Worm (Caenorhabditis elegans): Measurements from ENCODE around the gene tag-281.

Gene tag-281

DNA sequence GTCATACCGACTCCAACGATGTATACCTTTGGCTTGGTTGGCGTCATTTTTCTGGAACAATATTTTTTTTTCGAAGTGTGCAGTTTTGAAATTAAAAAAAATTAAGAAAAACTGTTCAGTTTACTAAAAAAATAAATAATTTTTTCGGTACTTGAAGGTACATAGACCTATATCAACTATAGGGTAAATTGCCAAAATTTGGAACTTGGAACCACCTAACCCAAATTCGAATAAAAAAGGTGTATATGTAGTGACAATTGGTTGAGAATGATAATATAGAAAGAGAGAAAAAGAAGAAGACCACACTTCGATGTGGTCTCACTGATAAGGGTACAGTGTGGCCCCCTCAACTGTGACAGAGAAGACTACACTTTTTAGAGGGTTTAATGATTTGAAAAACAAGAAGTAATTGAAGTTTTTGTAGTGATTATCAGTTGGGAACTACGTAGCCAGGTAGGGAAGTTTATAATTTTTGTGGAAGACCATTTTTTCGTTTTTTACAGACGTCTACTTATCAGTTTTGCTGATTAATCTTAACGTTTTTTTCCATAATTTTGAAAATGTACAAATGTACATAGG lies 33.8 kb upstream of the tag-281 start, which contains the start of gene daf-22:
TSS of gene daf-22 (minus strand) at position 51 of the 579 bp plus-strand sequence.
- no peak for TF ChIP-seq aly-2 (tag; optimal IDR thresholded peaks at IDR 0.05)
- TF ChIP-seq unc-62 (GFP tag; optimal IDR thresholded peaks at IDR 0.05) = no peak
- TF ChIP-seq ceh-82 (tag; optimal IDR thresholded peaks at IDR 0.05) = no peak
- peak; percentile 93 for TF ChIP-seq pqm-1 (tag; optimal IDR thresholded peaks at IDR 0.05)
- TF ChIP-seq mdl-1 (tag; optimal IDR thresholded peaks at IDR 0.05) = no peak
- no peak for TF ChIP-seq nhr-76 (tag; optimal IDR thresholded peaks at IDR 0.05)
- TF ChIP-seq nfya-1 (tag; optimal IDR thresholded peaks at IDR 0.05; ENCODE audit: insufficient read depth) = peak; percentile 19
- TF ChIP-seq jun-1 (tag; optimal IDR thresholded peaks at IDR 0.05) = peak; percentile 49
- peak; percentile 98 for TF ChIP-seq elt-2 (tag; optimal IDR thresholded peaks at IDR 0.05)
- TF ChIP-seq pha-4 (tag; optimal IDR thresholded peaks at IDR 0.05) = peak; percentile 37
- TF ChIP-seq snpc-4 (tag; optimal IDR thresholded peaks at IDR 0.05) = no peak
- TF ChIP-seq ceh-16 (tag; optimal IDR thresholded peaks at IDR 0.05) = no peak
- no peak for TF ChIP-seq skn-1 (tag; optimal IDR thresholded peaks at IDR 0.05)
- no peak for TF ChIP-seq zag-1 (tag; optimal IDR thresholded peaks at IDR 0.05)
- no peak for TF ChIP-seq elt-1 (tag; optimal IDR thresholded peaks at IDR 0.05)
- TF ChIP-seq nhr-25 (tag; optimal IDR thresholded peaks at IDR 0.05) = no peak
- no peak for TF ChIP-seq ama-1 (optimal IDR thresholded peaks at IDR 0.05)
- TF ChIP-seq ztf-11 (tag; optimal IDR thresholded peaks at IDR 0.05) = no peak
- TF ChIP-seq fkh-2 (tag; optimal IDR thresholded peaks at IDR 0.05) = no peak
- no peak for TF ChIP-seq egl-27 (tag; optimal IDR thresholded peaks at IDR 0.05)
- no peak for TF ChIP-seq nhr-67 (tag; optimal IDR thresholded peaks at IDR 0.05)

DNA sequence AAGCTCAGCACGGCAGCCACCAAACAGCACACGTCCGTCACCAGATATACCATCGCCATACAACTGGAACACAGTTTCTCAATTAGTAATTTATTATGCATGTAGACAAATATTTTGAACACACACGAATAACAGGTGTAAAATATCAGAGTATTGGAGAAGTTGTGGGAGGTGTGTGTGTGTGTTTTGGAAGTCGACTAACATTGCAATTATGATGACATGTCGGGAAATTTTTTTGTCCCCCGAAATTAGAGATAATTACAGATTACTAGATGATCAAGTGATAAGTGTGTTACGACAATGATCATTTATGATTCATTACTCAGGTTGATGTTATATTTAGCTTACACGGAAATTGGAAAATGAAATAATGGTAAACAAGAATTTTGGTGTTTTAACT lies 29.8 kb upstream of the tag-281 start, which contains the start of gene Y57A10C.8:
TSS of gene Y57A10C.8 (minus strand) at position 101 of the 400 bp plus-strand sequence.
- TF ChIP-seq hmg-11 (tag; optimal IDR thresholded peaks at IDR 0.05) = no peak
- no peak for TF ChIP-seq elt-2 (tag; optimal IDR thresholded peaks at IDR 0.05)
- no peak for TF ChIP-seq egl-5 (tag; optimal IDR thresholded peaks at IDR 0.05)
- no peak for TF ChIP-seq pqm-1 (tag; optimal IDR thresholded peaks at IDR 0.05)
- TF ChIP-seq nhr-237 (tag; optimal IDR thresholded peaks at IDR 0.05) = no peak
- TF ChIP-seq lsy-12 (tag; optimal IDR thresholded peaks at IDR 0.05) = no peak
- TF ChIP-seq sea-2 (GFP tag; optimal IDR thresholded peaks at IDR 0.05) = no peak
- TF ChIP-seq ceh-9 (tag; optimal IDR thresholded peaks at IDR 0.05) = no peak
- no peak for TF ChIP-seq fkh-2 (tag; optimal IDR thresholded peaks at IDR 0.05)

DNA sequence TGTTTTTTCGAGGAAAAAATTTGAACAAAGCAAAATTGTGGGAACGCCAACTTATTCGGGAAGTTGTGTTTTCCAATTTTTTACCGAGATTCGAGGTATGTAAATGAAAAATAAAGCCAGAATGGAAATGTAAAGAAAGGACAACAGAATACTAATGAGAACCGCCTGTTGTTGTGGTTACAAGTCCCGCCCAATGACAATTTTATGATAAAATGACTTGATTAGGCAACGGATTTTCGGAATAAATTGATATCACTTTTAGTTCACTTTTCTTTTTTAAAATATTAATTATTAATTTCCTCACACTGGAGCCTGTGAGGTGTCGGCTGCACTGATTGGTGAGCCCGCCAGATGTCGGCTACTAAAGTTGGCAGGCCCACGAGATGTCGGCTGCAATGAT lies 27.2 kb upstream of the tag-281 start, which contains the start of gene dct-12:
TSS of gene dct-12 (minus strand) at position 101 of the 400 bp plus-strand sequence.
- TF ChIP-seq skn-1 (tag; optimal IDR thresholded peaks at IDR 0.05) (no peak), unc-62 (GFP tag; optimal IDR thresholded peaks at IDR 0.05) (no peak), hmg-11 (tag; optimal IDR thresholded peaks at IDR 0.05) (no peak), lin-39 (tag; optimal IDR thresholded peaks at IDR 0.05) (no peak), unc-39 (tag; optimal IDR thresholded peaks at IDR 0.05) (no peak), elt-2 (tag; optimal IDR thresholded peaks at IDR 0.05) (no peak)

DNA sequence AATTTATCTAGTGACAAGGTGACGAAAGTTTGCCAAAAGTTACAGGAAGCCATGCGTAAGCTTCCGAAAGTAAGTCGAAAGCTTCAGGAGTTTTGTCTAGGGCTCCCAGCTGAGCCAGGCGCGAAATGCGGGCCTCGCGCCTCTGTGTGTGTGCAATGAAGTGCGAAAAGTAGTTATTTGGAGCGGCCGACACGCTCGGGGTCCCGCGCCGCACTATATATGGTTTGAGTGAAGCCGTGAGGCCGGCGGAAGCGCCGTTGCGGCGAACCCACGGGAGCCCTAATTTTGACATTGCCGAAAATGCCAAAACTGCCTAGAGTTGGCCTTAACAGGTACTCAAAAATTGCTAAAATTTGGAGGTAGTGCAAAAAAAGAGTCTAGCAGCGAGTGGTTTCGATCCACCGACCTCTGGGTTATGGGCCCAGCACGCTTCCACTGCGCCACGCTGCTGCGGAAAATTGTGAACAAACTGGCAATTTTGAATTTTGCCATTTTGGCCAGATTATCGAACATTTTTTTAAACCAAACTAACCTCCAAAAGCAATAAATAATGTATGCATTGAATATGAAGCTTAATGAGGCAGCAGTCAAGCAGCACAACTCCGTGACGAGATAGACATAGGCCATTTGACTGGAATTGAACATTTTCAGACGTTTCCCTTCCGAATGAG lies 24.2 kb upstream of the tag-281 start:
- no peak for TF ChIP-seq sea-2 (GFP tag; optimal IDR thresholded peaks at IDR 0.05)
- TF ChIP-seq fkh-2 (tag; optimal IDR thresholded peaks at IDR 0.05) = no peak
- no peak for TF ChIP-seq ztf-4 (tag; optimal IDR thresholded peaks at IDR 0.05)
- TF ChIP-seq fkh-10 (GFP tag; optimal IDR thresholded peaks at IDR 0.05) = no peak
- TF ChIP-seq nhr-77 (tag; optimal IDR thresholded peaks at IDR 0.05) = no peak
- no peak for TF ChIP-seq ztf-11 (tag; optimal IDR thresholded peaks at IDR 0.05)
- no peak for TF ChIP-seq egl-5 (tag; optimal IDR thresholded peaks at IDR 0.05)
- TF ChIP-seq ceh-28 (tag; optimal IDR thresholded peaks at IDR 0.05) = no peak

DNA sequence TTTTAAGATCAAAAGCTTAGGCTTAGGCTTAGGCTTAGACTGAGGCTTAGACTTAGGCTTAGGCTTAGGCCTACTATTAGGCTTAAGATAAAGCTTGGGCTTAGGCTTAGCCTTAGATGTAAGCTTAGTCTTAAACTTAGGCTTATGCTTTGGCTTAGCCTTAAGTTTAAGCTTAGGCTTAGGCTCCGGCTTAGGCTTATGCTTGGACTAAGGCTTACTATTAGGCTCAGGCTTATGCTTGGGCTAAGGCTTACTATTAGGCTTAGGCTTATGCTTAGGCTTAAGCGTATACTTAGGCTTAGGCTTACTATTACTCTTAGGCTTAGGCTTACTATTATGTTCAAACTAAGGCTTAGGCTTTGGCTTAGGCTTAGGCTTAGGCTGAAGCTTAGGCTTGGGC lies 22.8 kb upstream of the tag-281 start:
- TF ChIP-seq elt-2 (tag; optimal IDR thresholded peaks at IDR 0.05) (no peak), fkh-10 (GFP tag; optimal IDR thresholded peaks at IDR 0.05) (no peak), nhr-12 (tag; optimal IDR thresholded peaks at IDR 0.05) (no peak), elt-3 (tag; optimal IDR thresholded peaks at IDR 0.05) (no peak), nhr-25 (tag; optimal IDR thresholded peaks at IDR 0.05) (no peak), sea-2 (GFP tag; optimal IDR thresholded peaks at IDR 0.05) (no peak), nhr-11 (tag; optimal IDR thresholded peaks at IDR 0.05) (no peak), pha-4 (tag; optimal IDR thresholded peaks at IDR 0.05) (no peak), ceh-82 (tag; optimal IDR thresholded peaks at IDR 0.05) (no peak), fos-1 (tag; optimal IDR thresholded peaks at IDR 0.05) (no peak), elt-1 (tag; optimal IDR thresholded peaks at IDR 0.05) (no peak), zag-1 (tag; optimal IDR thresholded peaks at IDR 0.05) (no peak), ceh-16 (tag; optimal IDR thresholded peaks at IDR 0.05) (no peak), egl-5 (tag; optimal IDR thresholded peaks at IDR 0.05) (no peak), ama-1 (optimal IDR thresholded peaks at IDR 0.05) (no peak), pqm-1 (tag; optimal IDR thresholded peaks at IDR 0.05) (no peak), fkh-2 (tag; optimal IDR thresholded peaks at IDR 0.05) (no peak), ZK546.5 (tag; optimal IDR thresholded peaks at IDR 0.05) (no peak), unc-39 (tag; optimal IDR thresholded peaks at IDR 0.05) (no peak), nhr-43 (tag; optimal IDR thresholded peaks at IDR 0.05; ENCODE audit: poor library complexity, severe bottlenecking) (no peak)
